Worm (Caenorhabditis elegans): ENCODE measurements around the gene C17G10.13.
"Not testable (repeated sequence)": the region's sequence is repeated elsewhere in the genome, so short reads cannot be mapped to it uniquely, and the experiment has no call there.

DNA sequence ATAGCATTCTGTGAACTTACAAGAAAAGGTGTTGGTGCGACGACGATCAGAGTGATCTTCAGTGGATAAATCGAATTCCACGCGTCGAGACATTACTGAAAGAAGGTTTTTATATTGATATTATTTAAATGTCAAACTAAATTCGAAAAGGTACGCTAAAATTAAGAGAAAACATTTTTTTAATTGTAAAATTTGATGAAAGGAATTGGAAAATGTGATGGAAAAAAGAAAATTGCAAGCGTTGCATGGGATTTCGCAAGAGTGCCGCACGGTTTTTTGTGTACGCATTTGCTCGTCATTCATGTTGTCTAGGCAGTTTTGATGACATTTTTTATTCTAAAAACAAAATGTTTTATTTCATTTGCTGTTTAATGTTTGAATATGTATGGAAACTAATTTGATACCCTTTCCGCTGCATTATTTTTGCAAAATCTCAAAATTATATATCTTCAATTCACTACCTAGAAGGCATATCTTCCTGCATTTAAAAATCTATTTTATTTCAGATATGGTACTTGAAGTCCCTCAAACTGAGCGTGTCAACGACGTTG is 41.3 kb upstream of the C17G10.13 start, which contains the start of the genes F59E12.6 and npl-4.1:
- not testable (repeated sequence) for TF ChIP-seq pha-4, F13H6.1, ceh-14 (tag; optimal IDR thresholded peaks at IDR 0.05)

All from whole organism, late embryonic.